Worm (Caenorhabditis elegans) whole organism, mixed stage, embryonic: Measurements from ENCODE around the gene C32B5.7.

Source experiments
- bed-3 ChIP-seq: fragments of 200-800 bp; sonication (Bioruptor generic); optimal IDR thresholded peaks from 3 replicates; lab custom pipeline; 2018; ENCODE audit warnings: mild to moderate bottlenecking, missing genetic modification characterization, moderate library complexity, missing compliant biosample characterization
- blmp-1 ChIP-seq: fragments of 150-350 bp; optimal IDR thresholded peaks from 2 replicates; lab custom pipeline; 2014; ENCODE audit warnings: missing biosample characterization, missing genetic modification characterization
- ceh-39 ChIP-seq: fragments of 150-350 bp; optimal IDR thresholded peaks from 2 replicates; lab custom pipeline; 2014; ENCODE audit warnings: missing biosample characterization, missing genetic modification characterization
- ceh-43 ChIP-seq: fragments of 200-800 bp; sonication (Bioruptor generic); optimal IDR thresholded peaks from 2 replicates; lab custom pipeline; 2018; ENCODE audit warnings: mild to moderate bottlenecking, missing genetic modification characterization, moderate library complexity, missing compliant biosample characterization
- ceh-83 ChIP-seq: fragments of 200-800 bp; sonication (Bioruptor generic); optimal IDR thresholded peaks from 2 replicates; lab custom pipeline; 2018; ENCODE audit warnings: mild to moderate bottlenecking, missing genetic modification characterization, missing compliant biosample characterization
- ces-1 ChIP-seq: fragments of 150-350 bp; optimal IDR thresholded peaks from 2 replicates; lab custom pipeline; 2014; ENCODE audit warnings: missing biosample characterization, missing genetic modification reagents, missing genetic modification characterization
- cnd-1 ChIP-seq: fragments of 200-800 bp; sonication (Bioruptor generic); optimal IDR thresholded peaks from 2 replicates; lab custom pipeline; 2018; ENCODE audit warnings: mild to moderate bottlenecking, missing genetic modification characterization, missing compliant biosample characterization
- drap-1 ChIP-seq: fragments of 200-800 bp; sonication (Bioruptor generic); optimal IDR thresholded peaks from 3 replicates; lab custom pipeline; 2018; ENCODE audit warnings: mild to moderate bottlenecking, missing genetic modification characterization, missing compliant biosample characterization
- elt-3 ChIP-seq: fragments of 150-350 bp; optimal IDR thresholded peaks from 2 replicates; lab custom pipeline; 2014; ENCODE audit warnings: missing biosample characterization, missing genetic modification characterization
- flh-1 ChIP-seq: fragments of 200-800 bp; sonication (Bioruptor generic); optimal IDR thresholded peaks from 2 replicates; lab custom pipeline; 2018; ENCODE audit warnings: mild to moderate bottlenecking, missing genetic modification characterization, moderate library complexity, missing compliant biosample characterization
- ham-2 ChIP-seq: fragments of 200-800 bp; sonication (Bioruptor generic); optimal IDR thresholded peaks from 2 replicates; lab custom pipeline; 2018; ENCODE audit warnings: mild to moderate bottlenecking, missing genetic modification characterization, missing compliant biosample characterization
- lin-13 ChIP-seq: fragments of 150-350 bp; optimal IDR thresholded peaks from 2 replicates; lab custom pipeline; 2014; ENCODE audit warnings: missing biosample characterization, missing genetic modification characterization
- lin-32 ChIP-seq: fragments of 200-800 bp; sonication (Bioruptor generic); optimal IDR thresholded peaks from 2 replicates; lab custom pipeline; 2018; ENCODE audit warnings: mild to moderate bottlenecking, missing genetic modification characterization, missing compliant biosample characterization
- lsy-2 ChIP-seq: fragments of 150-350 bp; optimal IDR thresholded peaks from 2 replicates; lab custom pipeline; 2014; ENCODE audit warnings: missing biosample characterization, missing genetic modification characterization
- mab-5 ChIP-seq: fragments of 150-350 bp; optimal IDR thresholded peaks from 2 replicates; lab custom pipeline; 2014; ENCODE audit warnings: missing biosample characterization, missing genetic modification characterization
- mep-1 ChIP-seq: fragments of 150-350 bp; optimal IDR thresholded peaks from 2 replicates; lab custom pipeline; 2017; ENCODE audit warnings: missing biosample characterization, missing genetic modification reagents, missing genetic modification characterization, inconsistent platforms
- mls-2 ChIP-seq: sonication (generic microtip); optimal IDR thresholded peaks from 2 replicates; lab custom pipeline; 2016; ENCODE audit warnings: mild to moderate bottlenecking, missing genetic modification characterization, moderate library complexity, missing compliant biosample characterization
- nhr-2 ChIP-seq: fragments of 150-350 bp; optimal IDR thresholded peaks from 2 replicates; lab custom pipeline; 2014; ENCODE audit warnings: missing biosample characterization, missing genetic modification characterization
- nhr-237 ChIP-seq: fragments of 150-350 bp; optimal IDR thresholded peaks from 2 replicates; lab custom pipeline; 2014; ENCODE audit warnings: missing biosample characterization, missing genetic modification characterization
- nhr-76 ChIP-seq: sonication (generic microtip); optimal IDR thresholded peaks from 2 replicates; lab custom pipeline; 2017; ENCODE audit warnings: missing biosample characterization, missing genetic modification characterization
- pha-4 ChIP-seq: fragments of 150-350 bp; optimal IDR thresholded peaks from 2 replicates; lab custom pipeline; 2018; ENCODE audit warnings: missing biosample characterization, missing genetic modification reagents, missing genetic modification characterization
- sem-2 ChIP-seq: fragments of 200-800 bp; sonication (Bioruptor generic); optimal IDR thresholded peaks from 2 replicates; lab custom pipeline; 2018; ENCODE audit warnings: mild to moderate bottlenecking, missing genetic modification characterization, missing compliant biosample characterization
- snpc-4 ChIP-seq: fragments of 150-350 bp; optimal IDR thresholded peaks from 2 replicates; lab custom pipeline; 2014; ENCODE audit warnings: missing biosample characterization, missing genetic modification characterization
- tbx-8 ChIP-seq: fragments of 200-800 bp; sonication (Bioruptor generic); optimal IDR thresholded peaks from 2 replicates; lab custom pipeline; 2018; ENCODE audit warnings: mild to moderate bottlenecking, missing genetic modification characterization, moderate library complexity, missing compliant biosample characterization
- unc-120 ChIP-seq: sonication (generic microtip); optimal IDR thresholded peaks from 2 replicates; lab custom pipeline; 2017; ENCODE audit warnings: missing genetic modification characterization, missing compliant biosample characterization; ENCODE audit not compliant: poor library complexity, severe bottlenecking
- unc-39 ChIP-seq: fragments of 150-350 bp; optimal IDR thresholded peaks from 2 replicates; lab custom pipeline; 2014; ENCODE audit warnings: missing biosample characterization, missing genetic modification characterization
- unc-62 ChIP-seq: fragments of 150-350 bp; optimal IDR thresholded peaks from 2 replicates; lab custom pipeline; 2014; ENCODE audit warnings: missing biosample characterization, missing genetic modification reagents, missing genetic modification characterization
- zip-8 ChIP-seq: fragments of 150-350 bp; optimal IDR thresholded peaks from 2 replicates; lab custom pipeline; 2014; ENCODE audit warnings: missing biosample characterization, missing genetic modification characterization
- ztf-11 ChIP-seq: fragments of 150-350 bp; optimal IDR thresholded peaks from 2 replicates; lab custom pipeline; 2014; ENCODE audit warnings: missing biosample characterization, missing genetic modification characterization

C32B5.7 gene

DNA sequence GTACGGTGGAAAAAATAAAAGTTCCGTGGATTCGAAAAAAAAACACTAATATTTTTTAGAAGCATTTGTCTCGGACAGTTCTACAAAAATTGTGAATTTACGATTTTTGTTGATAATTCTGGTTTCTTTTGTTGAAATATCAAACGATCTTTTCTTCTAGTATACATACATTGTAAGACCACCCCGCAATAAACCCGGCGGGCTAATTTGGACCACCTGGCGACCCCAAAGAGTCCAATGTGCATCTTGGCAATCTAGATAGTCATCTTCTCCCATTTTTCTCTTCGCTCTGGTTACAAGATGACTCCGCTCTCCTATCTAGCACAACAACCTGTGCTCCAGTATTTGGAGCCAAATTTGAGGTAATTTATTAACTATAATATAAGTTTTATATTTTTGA lies 44.5 kb upstream of the C32B5.7 start, which contains the start of gene fbxc-29:
fbxc-29 (plus strand) TSS at position 301 of the 400 bp plus-strand sequence.
- TF ChIP-seq pha-4 (tag; lab: Kevin White, UChicago) (no peak), sem-2 (no peak), unc-120 (no peak), zip-8 (tag; lab: Kevin White, UChicago) (no peak), ceh-39 (tag; lab: Kevin White, UChicago) (no peak), bed-3 (GFP tag; lab: Kevin White, UChicago) (no peak), snpc-4 (no peak), elt-3 (no peak), ceh-83 (GFP tag; lab: Kevin White, UChicago) (no peak), lin-13 (no peak), tbx-8 (GFP tag; lab: Kevin White, UChicago) (no peak), ztf-11 (tag; lab: Kevin White, UChicago) (no peak), drap-1 (no peak), nhr-76 (tag; lab: Kevin White, UChicago) (no peak), unc-39 (tag; lab: Kevin White, UChicago) (no peak), cnd-1 (no peak), ces-1 (GFP tag; lab: Kevin White, UChicago) (no peak), ham-2 (GFP tag; lab: Kevin White, UChicago) (no peak), mab-5 (tag; lab: Kevin White, UChicago) (no peak), unc-62 (GFP tag; lab: Kevin White, UChicago) (no peak)
- TF ChIP-seq, all 35 proteins: peak for 0

DNA sequence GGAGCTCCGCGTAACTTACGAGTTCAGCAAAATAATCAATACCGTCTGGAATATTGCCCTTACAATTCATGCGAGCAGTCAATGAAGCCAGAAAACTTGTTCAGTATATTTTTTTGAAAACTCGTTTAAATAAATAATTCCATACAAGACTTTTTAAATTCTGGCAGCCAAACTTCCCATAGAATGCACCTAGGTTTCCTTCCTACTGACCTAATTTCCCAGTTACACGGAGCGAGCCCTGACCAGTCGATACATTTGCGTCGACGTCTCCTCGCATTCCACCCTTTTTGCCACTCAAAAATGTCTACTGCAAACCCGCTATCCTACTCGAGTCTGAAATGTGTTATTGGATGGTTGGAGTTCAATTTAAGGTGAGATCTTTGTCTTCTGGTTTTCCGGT lies 43.0 kb upstream of the C32B5.7 start, which contains the start of gene fbxc-30:
fbxc-30 (plus strand) TSS at position 301 of the 400 bp plus-strand sequence.
- TF ChIP-seq bed-3 (GFP tag; lab: Kevin White, UChicago) (no peak), nhr-237 (tag; lab: Kevin White, UChicago) (no peak), ham-2 (GFP tag; lab: Kevin White, UChicago) (no peak), unc-62 (GFP tag; lab: Kevin White, UChicago) (no peak), flh-1 (GFP tag; lab: Kevin White, UChicago) (no peak), ceh-39 (tag; lab: Kevin White, UChicago) (no peak), sem-2 (no peak), ceh-43 (no peak)

DNA sequence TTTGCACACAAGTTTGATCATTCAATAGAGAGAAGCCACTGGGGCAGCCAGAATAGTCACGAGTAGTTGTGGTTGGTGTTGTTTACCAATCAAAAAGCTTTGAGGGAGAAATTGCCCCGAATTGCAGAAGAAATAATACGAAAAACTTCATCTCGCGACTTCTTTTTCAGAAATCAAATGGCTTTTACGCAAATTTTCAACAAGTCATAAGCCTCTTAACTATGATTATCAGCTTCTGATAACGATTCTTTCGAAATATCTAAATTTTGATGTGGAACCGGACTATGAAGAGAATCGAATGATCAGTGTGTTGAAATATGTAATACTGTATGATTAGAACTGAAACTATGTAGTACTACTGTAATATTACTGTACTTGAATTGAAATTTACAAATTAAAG lies 40.0 kb upstream of the C32B5.7 start:
- TF ChIP-seq ces-1 (GFP tag; lab: Kevin White, UChicago) (no peak), nhr-76 (tag; lab: Kevin White, UChicago) (no peak), mab-5 (tag; lab: Kevin White, UChicago) (no peak), unc-120 (no peak), pha-4 (tag; lab: Kevin White, UChicago) (no peak), lsy-2 (tag; lab: Kevin White, UChicago) (no peak), tbx-8 (GFP tag; lab: Kevin White, UChicago) (no peak), nhr-2 (no peak), snpc-4 (no peak)

ce11 chrII:922778-923177 lies 37.5 kb upstream of the C32B5.7 start:
- no peak for TF ChIP-seq bed-3 (GFP tag; lab: Kevin White, UChicago)
- TF ChIP-seq, all 35 proteins: peak for 0

ce11 chrII:923521-923920 lies 36.8 kb upstream of the C32B5.7 start, which contains the start of gene fbxc-28:
TSS of gene fbxc-28 (plus strand) at chrII:923821.
- TF ChIP-seq nhr-2 (no peak), nhr-237 (tag; lab: Kevin White, UChicago) (no peak), snpc-4 (no peak), lin-32 (GFP tag; lab: Kevin White, UChicago) (no peak), zip-8 (tag; lab: Kevin White, UChicago) (no peak), mab-5 (tag; lab: Kevin White, UChicago) (no peak), mls-2 (no peak)

- TF ChIP-seq nhr-76 (tag; lab: Kevin White, UChicago) (no peak), lin-32 (GFP tag; lab: Kevin White, UChicago) (no peak), unc-62 (GFP tag; lab: Kevin White, UChicago) (no peak), blmp-1 (tag; lab: Kevin White, UChicago) (no peak), ces-1 (GFP tag; lab: Kevin White, UChicago) (no peak), ztf-11 (tag; lab: Kevin White, UChicago) (no peak), drap-1 (no peak), mep-1 (tag; lab: Kevin White, UChicago) (no peak)
These were observed 33.0 kb upstream of the C32B5.7 start, which contains the start of gene R07C3.13 for ce11 chrII:927331-927730. TSS of gene R07C3.13 (minus strand) at chrII:927431.
